Worm (Caenorhabditis elegans): ENCODE measurements around the gene pinn-1.

pinn-1 gene

ce11 chrII:2885518-2886449, 3.0 kb downstream of the pinn-1 start:
- TF ChIP-seq zag-1 (tag; optimal IDR thresholded peaks at IDR 0.05), result no peak
- peak; percentile 94 for TF ChIP-seq ceh-28 (tag; optimal IDR thresholded peaks at IDR 0.05)

- TF ChIP-seq nfya-1 (tag; optimal IDR thresholded peaks at IDR 0.05; ENCODE audit: insufficient read depth) (no peak), skn-1 (tag; optimal IDR thresholded peaks at IDR 0.05) (no peak), nhr-28 (tag; optimal IDR thresholded peaks at IDR 0.05) (no peak), nhr-76 (tag; optimal IDR thresholded peaks at IDR 0.05) (no peak), lsy-12 (tag; optimal IDR thresholded peaks at IDR 0.05) (no peak), mdl-1 (tag; optimal IDR thresholded peaks at IDR 0.05) (no peak), zag-1 (tag; optimal IDR thresholded peaks at IDR 0.05) (no peak)
Measured at ce11 chrII:2884810-2885209, 4.0 kb downstream of the pinn-1 start, which contains the start of gene pigw-1. pigw-1 (minus strand) TSS chrII:2884910.

DNA sequence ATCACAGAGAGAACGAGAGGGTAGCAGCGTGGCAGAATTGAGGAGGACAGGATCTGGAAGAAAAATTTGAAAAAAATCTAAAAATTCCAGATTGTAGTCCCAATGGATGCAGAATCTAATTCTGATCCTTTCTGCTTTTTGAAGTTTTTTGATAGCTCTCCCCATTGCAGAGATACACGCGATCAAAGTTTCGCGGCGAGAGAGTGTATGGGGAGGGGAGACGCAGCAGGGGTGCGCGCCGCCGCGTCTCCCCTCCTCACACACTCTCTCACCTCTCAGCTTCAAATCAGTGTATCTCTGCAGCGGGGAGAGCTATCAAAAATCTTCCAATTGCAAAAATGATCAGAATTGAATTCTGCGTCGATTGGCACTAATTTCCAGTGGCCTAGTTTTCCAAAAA, 7.7 kb downstream of the pinn-1 start:
- TF ChIP-seq jun-1 (tag; optimal IDR thresholded peaks at IDR 0.05), result no peak
- no peak for TF ChIP-seq egl-5 (tag; optimal IDR thresholded peaks at IDR 0.05)
- TF ChIP-seq elt-2 (tag; optimal IDR thresholded peaks at IDR 0.05), result no peak
- no peak for TF ChIP-seq egl-27 (tag; optimal IDR thresholded peaks at IDR 0.05)
- no peak for TF ChIP-seq hmg-11 (tag; optimal IDR thresholded peaks at IDR 0.05)
- TF ChIP-seq nhr-237 (tag; optimal IDR thresholded peaks at IDR 0.05), result no peak
- TF ChIP-seq pha-4 (tag; optimal IDR thresholded peaks at IDR 0.05), result no peak
- no peak for TF ChIP-seq nhr-67 (tag; optimal IDR thresholded peaks at IDR 0.05)

DNA sequence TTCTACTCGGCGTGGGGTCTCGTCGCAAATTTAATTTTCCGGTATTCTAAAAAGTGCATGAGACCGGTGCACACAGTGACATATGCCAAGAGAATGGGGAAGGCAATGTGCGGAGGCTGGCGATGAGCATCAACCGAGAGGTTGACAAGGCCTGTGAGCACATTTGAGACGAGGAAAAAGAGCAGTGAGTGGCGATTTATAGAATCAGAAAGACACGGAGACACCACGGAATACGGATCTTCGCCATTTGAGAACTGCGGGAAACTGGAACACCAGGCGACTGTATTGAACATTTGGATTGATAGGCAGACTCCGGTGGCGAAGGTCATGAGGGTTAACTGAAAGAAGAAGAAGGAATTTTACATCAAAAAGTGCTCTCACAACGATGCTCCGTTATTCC, 9.9 kb downstream of the pinn-1 start:
- TF ChIP-seq nhr-25 (tag; optimal IDR thresholded peaks at IDR 0.05), result no peak
- no peak for TF ChIP-seq nhr-11 (tag; optimal IDR thresholded peaks at IDR 0.05)
- TF ChIP-seq nhr-67 (tag; optimal IDR thresholded peaks at IDR 0.05), result no peak
- TF ChIP-seq elt-2 (tag; optimal IDR thresholded peaks at IDR 0.05), result no peak

- no peak for TF ChIP-seq ceh-16 (tag; optimal IDR thresholded peaks at IDR 0.05)
Measured at ce11 chrII:2874801-2875200, 14.0 kb downstream of the pinn-1 start, which contains the start of gene Y110A2AL.1. Y110A2AL.1 (plus strand) TSS chrII:2875101.

DNA sequence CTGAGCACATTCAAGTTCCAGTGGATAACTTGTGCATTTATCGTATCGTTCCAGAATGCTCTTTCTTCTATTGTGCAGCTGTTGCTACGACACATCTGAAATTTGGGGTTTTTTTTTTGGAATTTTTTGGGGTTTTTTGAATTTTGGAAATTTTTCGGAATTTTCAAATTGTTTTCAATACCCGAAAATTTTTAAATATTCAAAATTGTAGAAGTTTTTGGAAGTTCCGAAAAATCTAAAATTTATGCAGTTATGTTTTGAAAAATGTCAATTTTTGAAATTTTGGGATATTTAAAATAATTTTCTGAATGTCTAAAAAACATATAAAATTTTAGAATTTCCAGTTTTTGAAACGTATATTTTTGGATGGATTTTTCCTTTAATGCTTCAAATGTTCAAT, 17.0 kb downstream of the pinn-1 start, which contains the start of gene Y110A2AL.10:
Y110A2AL.10 (minus strand) TSS at position 101 of the 400 bp plus-strand sequence.
- TF ChIP-seq skn-1 (tag; optimal IDR thresholded peaks at IDR 0.05) (no peak), eor-1 (tag; optimal IDR thresholded peaks at IDR 0.05) (no peak), ZK546.5 (tag; optimal IDR thresholded peaks at IDR 0.05) (no peak)

DNA sequence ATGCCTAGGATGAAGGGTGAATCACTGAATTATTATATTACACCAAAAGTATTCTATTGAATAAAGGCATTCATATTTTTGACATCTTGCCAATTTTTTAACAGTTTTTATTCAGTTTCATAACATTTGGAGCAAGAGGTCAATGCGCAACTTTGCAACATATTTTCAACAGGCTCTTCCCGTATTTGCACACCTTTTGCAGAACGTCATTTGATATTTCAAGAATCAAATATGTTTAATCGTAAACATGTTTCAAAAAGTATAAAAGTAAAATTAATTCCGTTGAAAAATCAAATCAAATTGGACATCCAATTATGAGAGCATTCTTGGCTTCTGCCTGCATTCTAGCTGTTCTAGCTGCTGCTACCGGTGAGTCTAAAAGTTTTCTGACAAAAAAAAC, 21.1 kb downstream of the pinn-1 start, which contains the start of gene Y110A2AL.2:
Y110A2AL.2 (plus strand) TSS at position 301 of the 400 bp plus-strand sequence.
- no peak for TF ChIP-seq nhr-43 (tag; optimal IDR thresholded peaks at IDR 0.05; ENCODE audit: poor library complexity, severe bottlenecking)
- TF ChIP-seq nhr-76 (tag; optimal IDR thresholded peaks at IDR 0.05), result no peak
- TF ChIP-seq nhr-12 (tag; optimal IDR thresholded peaks at IDR 0.05), result no peak
- no peak for TF ChIP-seq ceh-16 (tag; optimal IDR thresholded peaks at IDR 0.05)
- TF ChIP-seq ceh-28 (tag; optimal IDR thresholded peaks at IDR 0.05), result no peak
- TF ChIP-seq nhr-11 (tag; optimal IDR thresholded peaks at IDR 0.05), result no peak
- no peak for TF ChIP-seq elt-2 (tag; optimal IDR thresholded peaks at IDR 0.05)
- TF ChIP-seq elt-1 (tag; optimal IDR thresholded peaks at IDR 0.05), result no peak
- no peak for TF ChIP-seq nhr-67 (tag; optimal IDR thresholded peaks at IDR 0.05)
- TF ChIP-seq eor-1 (tag; optimal IDR thresholded peaks at IDR 0.05), result no peak
- no peak for TF ChIP-seq aly-2 (tag; optimal IDR thresholded peaks at IDR 0.05)
- TF ChIP-seq ama-1 (optimal IDR thresholded peaks at IDR 0.05), result no peak
- TF ChIP-seq daf-12 (tag; optimal IDR thresholded peaks at IDR 0.05), result no peak
- no peak for TF ChIP-seq egl-5 (tag; optimal IDR thresholded peaks at IDR 0.05)
